Worm (Caenorhabditis elegans) whole organism, mixed stage, embryonic: ENCODE results near the gene ZK287.4.

ENCODE experiments used
- M03D4.4 ChIP-seq: sonication (generic microtip); optimal IDR thresholded peaks from 2 replicates; lab custom pipeline; 2017; ENCODE audit warnings: mild to moderate bottlenecking, missing genetic modification characterization, missing compliant biosample characterization
- bed-3 ChIP-seq: fragments of 200-800 bp; sonication (Bioruptor generic); optimal IDR thresholded peaks from 3 replicates; lab custom pipeline; 2018; ENCODE audit warnings: mild to moderate bottlenecking, missing genetic modification characterization, moderate library complexity, missing compliant biosample characterization
- blmp-1 ChIP-seq: fragments of 150-350 bp; optimal IDR thresholded peaks from 2 replicates; lab custom pipeline; 2014; ENCODE audit warnings: missing biosample characterization, missing genetic modification characterization
- ceh-39 ChIP-seq: fragments of 150-350 bp; optimal IDR thresholded peaks from 2 replicates; lab custom pipeline; 2014; ENCODE audit warnings: missing biosample characterization, missing genetic modification characterization
- ceh-43 ChIP-seq: fragments of 200-800 bp; sonication (Bioruptor generic); optimal IDR thresholded peaks from 2 replicates; lab custom pipeline; 2018; ENCODE audit warnings: mild to moderate bottlenecking, missing genetic modification characterization, moderate library complexity, missing compliant biosample characterization
- ceh-83 ChIP-seq: fragments of 200-800 bp; sonication (Bioruptor generic); optimal IDR thresholded peaks from 2 replicates; lab custom pipeline; 2018; ENCODE audit warnings: mild to moderate bottlenecking, missing genetic modification characterization, missing compliant biosample characterization
- ces-1 ChIP-seq: fragments of 150-350 bp; optimal IDR thresholded peaks from 2 replicates; lab custom pipeline; 2014; ENCODE audit warnings: missing biosample characterization, missing genetic modification reagents, missing genetic modification characterization
- cnd-1 ChIP-seq: fragments of 200-800 bp; sonication (Bioruptor generic); optimal IDR thresholded peaks from 2 replicates; lab custom pipeline; 2018; ENCODE audit warnings: mild to moderate bottlenecking, missing genetic modification characterization, missing compliant biosample characterization
- drap-1 ChIP-seq: fragments of 200-800 bp; sonication (Bioruptor generic); optimal IDR thresholded peaks from 3 replicates; lab custom pipeline; 2018; ENCODE audit warnings: mild to moderate bottlenecking, missing genetic modification characterization, missing compliant biosample characterization
- elt-1 ChIP-seq: sonication (generic microtip); optimal IDR thresholded peaks from 2 replicates; lab custom pipeline; 2017; ENCODE audit warnings: missing genetic modification characterization, mild to moderate bottlenecking, missing compliant biosample characterization, antibody characterized with exemption, moderate library complexity, borderline replicate concordance; ENCODE audit not compliant: insufficient read depth
- flh-1 ChIP-seq: fragments of 200-800 bp; sonication (Bioruptor generic); optimal IDR thresholded peaks from 2 replicates; lab custom pipeline; 2018; ENCODE audit warnings: mild to moderate bottlenecking, missing genetic modification characterization, moderate library complexity, missing compliant biosample characterization
- ham-2 ChIP-seq: fragments of 200-800 bp; sonication (Bioruptor generic); optimal IDR thresholded peaks from 2 replicates; lab custom pipeline; 2018; ENCODE audit warnings: mild to moderate bottlenecking, missing genetic modification characterization, missing compliant biosample characterization
- hlh-1 ChIP-seq: fragments of 150-350 bp; optimal IDR thresholded peaks from 2 replicates; lab custom pipeline; 2014; ENCODE audit warnings: missing biosample characterization, missing genetic modification reagents, missing genetic modification characterization
- lin-13 ChIP-seq: fragments of 150-350 bp; optimal IDR thresholded peaks from 2 replicates; lab custom pipeline; 2014; ENCODE audit warnings: missing biosample characterization, missing genetic modification characterization
- lin-32 ChIP-seq: fragments of 200-800 bp; sonication (Bioruptor generic); optimal IDR thresholded peaks from 2 replicates; lab custom pipeline; 2018; ENCODE audit warnings: mild to moderate bottlenecking, missing genetic modification characterization, missing compliant biosample characterization
- lsy-2 ChIP-seq: fragments of 150-350 bp; optimal IDR thresholded peaks from 2 replicates; lab custom pipeline; 2014; ENCODE audit warnings: missing biosample characterization, missing genetic modification characterization
- mab-5 ChIP-seq: fragments of 150-350 bp; optimal IDR thresholded peaks from 2 replicates; lab custom pipeline; 2014; ENCODE audit warnings: missing biosample characterization, missing genetic modification characterization
- mep-1 ChIP-seq: fragments of 150-350 bp; optimal IDR thresholded peaks from 2 replicates; lab custom pipeline; 2017; ENCODE audit warnings: missing biosample characterization, missing genetic modification reagents, missing genetic modification characterization, inconsistent platforms
- mls-2 ChIP-seq: sonication (generic microtip); optimal IDR thresholded peaks from 2 replicates; lab custom pipeline; 2016; ENCODE audit warnings: mild to moderate bottlenecking, missing genetic modification characterization, moderate library complexity, missing compliant biosample characterization
- nhr-12 ChIP-seq: fragments of 150-350 bp; optimal IDR thresholded peaks from 2 replicates; lab custom pipeline; 2014; ENCODE audit warnings: missing biosample characterization, missing genetic modification characterization
- nhr-2 ChIP-seq: fragments of 150-350 bp; optimal IDR thresholded peaks from 2 replicates; lab custom pipeline; 2014; ENCODE audit warnings: missing biosample characterization, missing genetic modification characterization
- nhr-237 ChIP-seq: fragments of 150-350 bp; optimal IDR thresholded peaks from 2 replicates; lab custom pipeline; 2014; ENCODE audit warnings: missing biosample characterization, missing genetic modification characterization
- nhr-28 ChIP-seq: fragments of 150-350 bp; optimal IDR thresholded peaks from 2 replicates; lab custom pipeline; 2014; ENCODE audit warnings: missing biosample characterization, missing genetic modification characterization
- nhr-76 ChIP-seq: sonication (generic microtip); optimal IDR thresholded peaks from 2 replicates; lab custom pipeline; 2017; ENCODE audit warnings: missing biosample characterization, missing genetic modification characterization
- sem-2 ChIP-seq: fragments of 200-800 bp; sonication (Bioruptor generic); optimal IDR thresholded peaks from 2 replicates; lab custom pipeline; 2018; ENCODE audit warnings: mild to moderate bottlenecking, missing genetic modification characterization, missing compliant biosample characterization
- snpc-4 ChIP-seq: fragments of 150-350 bp; optimal IDR thresholded peaks from 2 replicates; lab custom pipeline; 2014; ENCODE audit warnings: missing biosample characterization, missing genetic modification characterization
- sptf-1 ChIP-seq: sonication (generic microtip); optimal IDR thresholded peaks from 2 replicates; lab custom pipeline; 2017; ENCODE audit warnings: mild to moderate bottlenecking, missing genetic modification characterization, moderate library complexity, missing compliant biosample characterization
- tbx-8 ChIP-seq: fragments of 200-800 bp; sonication (Bioruptor generic); optimal IDR thresholded peaks from 2 replicates; lab custom pipeline; 2018; ENCODE audit warnings: mild to moderate bottlenecking, missing genetic modification characterization, moderate library complexity, missing compliant biosample characterization
- unc-120 ChIP-seq: sonication (generic microtip); optimal IDR thresholded peaks from 2 replicates; lab custom pipeline; 2017; ENCODE audit warnings: missing genetic modification characterization, missing compliant biosample characterization; ENCODE audit not compliant: poor library complexity, severe bottlenecking
- unc-39 ChIP-seq: fragments of 150-350 bp; optimal IDR thresholded peaks from 2 replicates; lab custom pipeline; 2014; ENCODE audit warnings: missing biosample characterization, missing genetic modification characterization
- unc-62 ChIP-seq: fragments of 150-350 bp; optimal IDR thresholded peaks from 2 replicates; lab custom pipeline; 2014; ENCODE audit warnings: missing biosample characterization, missing genetic modification reagents, missing genetic modification characterization
- zip-8 ChIP-seq: fragments of 150-350 bp; optimal IDR thresholded peaks from 2 replicates; lab custom pipeline; 2014; ENCODE audit warnings: missing biosample characterization, missing genetic modification characterization
- ztf-11 ChIP-seq: fragments of 150-350 bp; optimal IDR thresholded peaks from 2 replicates; lab custom pipeline; 2014; ENCODE audit warnings: missing biosample characterization, missing genetic modification characterization

Gene ZK287.4

DNA sequence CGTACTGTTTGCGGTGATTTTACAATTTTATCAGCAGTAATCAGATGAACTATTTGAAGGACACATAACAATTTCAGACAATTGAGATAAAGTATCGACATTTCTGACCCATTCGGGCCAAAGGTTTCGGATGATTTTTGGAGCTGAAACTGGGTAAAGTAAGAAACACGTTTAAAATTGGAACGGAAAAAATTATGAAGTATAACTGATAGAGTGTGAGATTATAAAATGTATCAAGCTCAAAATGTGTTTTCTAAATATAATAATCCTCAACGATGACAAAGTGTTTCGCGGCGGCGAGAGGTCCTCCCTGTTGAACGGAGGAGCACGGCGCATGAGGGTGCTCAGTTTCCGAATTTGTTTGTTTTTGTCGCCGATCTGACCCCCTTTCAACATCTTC is at the start of gene ZK287.4:
ZK287.4 (minus strand) TSS at position 101 of the 400 bp plus-strand sequence.
- TF ChIP-seq ham-2 (no peak), zip-8 (no peak), drap-1 (GFP tag; lab: Kevin White, UChicago) (no peak), nhr-2 (tag; lab: Kevin White, UChicago) (no peak), unc-62 (GFP tag; lab: Kevin White, UChicago) (no peak), unc-120 (tag; lab: Kevin White, UChicago) (no peak), snpc-4 (tag; lab: Kevin White, UChicago) (no peak), ceh-83 (GFP tag; lab: Kevin White, UChicago) (no peak), M03D4.4 (tag; lab: Kevin White, UChicago) (no peak), cnd-1 (tag; lab: Kevin White, UChicago) (no peak), ceh-39 (tag; lab: Kevin White, UChicago) (no peak), sptf-1 (tag; lab: Kevin White, UChicago) (no peak), nhr-76 (tag; lab: Kevin White, UChicago) (no peak), mls-2 (tag; lab: Kevin White, UChicago) (no peak), blmp-1 (tag; lab: Kevin White, UChicago) (no peak), ceh-43 (no peak), ces-1 (no peak), mep-1 (tag; lab: Kevin White, UChicago) (no peak), sem-2 (no peak)

DNA sequence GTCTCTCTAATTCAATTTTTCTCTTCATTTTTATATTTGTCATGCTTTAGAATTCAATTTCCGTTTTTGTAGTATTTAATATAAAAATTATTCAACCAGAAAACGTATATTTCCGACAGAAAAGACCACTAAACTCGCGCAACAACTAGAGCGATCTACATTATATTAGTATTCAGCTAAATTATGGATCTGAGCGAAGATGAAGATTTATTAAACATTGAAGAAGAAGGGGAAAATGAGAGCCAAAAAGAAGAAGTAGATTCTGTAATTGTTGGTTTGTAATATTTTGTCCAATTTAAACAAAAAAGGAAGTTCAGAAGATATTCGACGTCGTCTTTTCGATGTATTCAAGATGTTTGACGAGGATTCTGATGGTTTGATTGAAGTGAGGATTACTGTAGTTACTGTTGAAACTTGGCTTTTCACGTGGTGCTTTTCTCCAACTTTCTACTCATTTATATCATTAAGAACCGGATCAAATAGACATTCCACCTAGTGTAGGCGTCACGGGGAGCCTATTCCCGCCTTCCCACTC is 48.5 kb upstream of the ZK287.4 start, which contains the start of gene cal-7:
cal-7 (plus strand) TSS at position 184 of the 535 bp plus-strand sequence.
- TF ChIP-seq ham-2, result no peak
- no peak for TF ChIP-seq nhr-237
- TF ChIP-seq nhr-28 (tag; lab: Kevin White, UChicago), result no peak
- no peak for TF ChIP-seq ztf-11 (tag; lab: Kevin White, UChicago)
- no peak for TF ChIP-seq ceh-43
- no peak for TF ChIP-seq sptf-1 (tag; lab: Kevin White, UChicago)
- TF ChIP-seq ceh-39 (tag; lab: Kevin White, UChicago), result no peak
- no peak for TF ChIP-seq ces-1
- no peak for TF ChIP-seq lin-13
- TF ChIP-seq zip-8, result no peak
- TF ChIP-seq blmp-1 (tag; lab: Kevin White, UChicago), result no peak
- TF ChIP-seq mab-5 (tag; lab: Kevin White, UChicago), result no peak
- no peak for TF ChIP-seq flh-1 (GFP tag; lab: Kevin White, UChicago)
- TF ChIP-seq bed-3 (GFP tag; lab: Kevin White, UChicago), result no peak
- TF ChIP-seq tbx-8 (GFP tag; lab: Kevin White, UChicago), result no peak
- TF ChIP-seq nhr-76 (tag; lab: Kevin White, UChicago), result no peak
- TF ChIP-seq drap-1 (GFP tag; lab: Kevin White, UChicago), result no peak
- TF ChIP-seq nhr-12 (tag; lab: Kevin White, UChicago), result no peak
- no peak for TF ChIP-seq snpc-4 (tag; lab: Kevin White, UChicago)
- TF ChIP-seq sem-2, result no peak
- TF ChIP-seq, all 35 proteins: peak for 0

DNA sequence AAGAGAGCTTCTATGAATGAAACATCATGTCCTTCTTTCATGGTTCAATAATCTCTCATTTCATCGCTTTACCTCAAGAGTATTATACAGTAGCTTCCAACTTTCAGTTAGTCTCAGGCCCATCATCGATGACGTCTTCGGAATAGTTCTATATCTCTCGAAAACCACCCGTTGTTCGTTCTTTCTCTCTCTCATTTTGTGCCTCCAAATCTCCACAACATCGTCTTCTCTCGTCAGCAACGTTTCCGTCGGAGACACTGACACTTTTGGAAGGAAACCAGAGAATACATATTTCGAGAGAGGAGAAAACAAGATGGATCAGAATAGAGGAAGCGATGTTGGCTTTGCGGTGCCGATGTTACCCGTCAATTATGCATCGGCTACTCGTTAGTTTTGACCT is 46.4 kb upstream of the ZK287.4 start:
- TF ChIP-seq nhr-28 (tag; lab: Kevin White, UChicago) (no peak), ztf-11 (tag; lab: Kevin White, UChicago) (no peak), nhr-2 (tag; lab: Kevin White, UChicago) (no peak), ceh-39 (tag; lab: Kevin White, UChicago) (no peak), sem-2 (no peak), unc-62 (GFP tag; lab: Kevin White, UChicago) (peak; percentile 65), blmp-1 (tag; lab: Kevin White, UChicago) (no peak), ham-2 (peak; percentile 28), unc-39 (tag; lab: Kevin White, UChicago) (no peak), snpc-4 (tag; lab: Kevin White, UChicago) (no peak)

DNA sequence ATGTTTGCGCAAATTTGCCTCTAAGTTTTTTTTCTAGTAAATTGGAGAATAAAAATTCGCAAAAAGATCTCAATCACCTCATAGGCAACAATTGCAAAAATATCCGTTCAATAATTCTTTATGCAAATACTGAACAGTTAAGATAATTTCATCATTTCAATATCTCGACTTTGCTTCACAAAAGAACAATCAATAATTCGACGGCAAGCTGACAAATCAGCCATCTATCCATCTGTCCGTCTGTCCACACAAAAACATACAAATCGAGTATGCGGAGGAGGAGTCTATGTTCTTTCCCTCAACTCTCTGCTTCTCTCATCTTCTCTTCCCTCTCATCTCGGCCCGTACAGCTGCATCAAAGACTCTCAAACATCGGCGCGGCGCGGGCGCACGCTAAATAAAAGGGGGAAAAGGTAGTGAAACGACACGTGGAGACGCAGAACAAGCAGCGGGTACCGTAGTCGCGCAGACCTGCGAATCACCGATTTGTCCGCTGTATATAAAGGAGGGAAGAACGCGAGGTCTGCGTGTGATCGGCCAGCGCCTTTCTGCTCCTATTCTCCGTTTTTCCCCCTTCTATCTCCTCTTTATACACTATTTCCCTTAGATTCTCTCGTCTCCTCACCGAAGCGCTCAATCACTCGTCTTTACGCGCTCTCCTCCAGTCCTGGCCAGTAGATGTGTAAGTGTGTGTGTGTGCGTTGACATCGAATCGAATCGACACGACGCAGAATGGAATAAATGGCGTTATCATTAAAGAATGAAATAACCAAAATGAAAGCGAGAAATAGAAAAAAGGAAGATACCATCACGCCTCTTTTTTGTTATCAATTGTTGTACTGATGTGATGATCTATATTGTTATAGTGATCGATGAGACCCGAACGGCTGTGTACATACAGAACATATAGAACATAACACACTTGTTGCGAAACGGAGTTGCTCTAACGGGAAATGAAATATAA is 45.6 kb upstream of the ZK287.4 start:
- TF ChIP-seq ztf-11 (tag; lab: Kevin White, UChicago), result peak; percentile 77
- TF ChIP-seq mep-1 (tag; lab: Kevin White, UChicago), result peak; percentile 38
- peak; percentile 11 for TF ChIP-seq blmp-1 (tag; lab: Kevin White, UChicago)
- peak; percentile 32 for TF ChIP-seq nhr-76 (tag; lab: Kevin White, UChicago)
- TF ChIP-seq hlh-1 (tag; lab: Kevin White, UChicago), result peak; percentile 70
- TF ChIP-seq nhr-12 (tag; lab: Kevin White, UChicago), result peak; percentile 48
- peak; percentile 37 for TF ChIP-seq lin-32 (GFP tag; lab: Kevin White, UChicago)
- no peak for TF ChIP-seq snpc-4 (tag; lab: Kevin White, UChicago)
- peak; percentile 17 for TF ChIP-seq cnd-1 (tag; lab: Kevin White, UChicago)
- TF ChIP-seq unc-62 (GFP tag; lab: Kevin White, UChicago), result peak; percentile 83
- TF ChIP-seq ces-1, result peak; percentile 37
- no peak for TF ChIP-seq drap-1 (GFP tag; lab: Kevin White, UChicago)
- peak; percentile 55 for TF ChIP-seq nhr-2 (tag; lab: Kevin White, UChicago)
- TF ChIP-seq ceh-43, result peak; percentile 55
- peak; percentile 42 for TF ChIP-seq mab-5 (tag; lab: Kevin White, UChicago)
- peak; percentile 98 for TF ChIP-seq unc-120 (tag; lab: Kevin White, UChicago)
- peak; percentile 90 for TF ChIP-seq sptf-1 (tag; lab: Kevin White, UChicago)
- no peak for TF ChIP-seq ceh-83 (GFP tag; lab: Kevin White, UChicago)
- TF ChIP-seq ceh-39 (tag; lab: Kevin White, UChicago), result peak; percentile 48
- TF ChIP-seq flh-1 (GFP tag; lab: Kevin White, UChicago), result peak; percentile 54
- no peak for TF ChIP-seq elt-1 (tag; lab: Kevin White, UChicago)
- TF ChIP-seq lsy-2 (tag; lab: Kevin White, UChicago), result peak; percentile 95
- peak; percentile 90 for TF ChIP-seq mls-2 (tag; lab: Kevin White, UChicago)
- peak; percentile 35 for TF ChIP-seq sem-2
- TF ChIP-seq M03D4.4 (tag; lab: Kevin White, UChicago), result peak; percentile 78
- peak; percentile 80 for TF ChIP-seq nhr-237
- TF ChIP-seq nhr-28 (tag; lab: Kevin White, UChicago), result no peak
- TF ChIP-seq bed-3 (GFP tag; lab: Kevin White, UChicago), result no peak
- TF ChIP-seq zip-8, result no peak
- TF ChIP-seq lin-13, result peak; percentile 82
- no peak for TF ChIP-seq unc-39 (tag; lab: Kevin White, UChicago)
- TF ChIP-seq tbx-8 (GFP tag; lab: Kevin White, UChicago), result peak; percentile 55
